Worm (Caenorhabditis elegans) whole organism, L4 larva: ENCODE data around the gene ZK666.12.

ENCODE experiments used
- D1046.2 ChIP-seq: fragments of 200-800 bp; sonication (Bioruptor generic); IDR thresholded peaks from 2 replicates; pipeline ENCODE4 v1.3.6; 2022; ENCODE audit warnings: missing genetic modification characterization, missing compliant biosample characterization
- R02D3.7 ChIP-seq: fragments of 150-350 bp; sonication (generic microtip); optimal IDR thresholded peaks from 3 replicates; lab custom pipeline; 2014; ENCODE audit warnings: missing biosample characterization, missing genetic modification characterization
- Y48G9A.11 ChIP-seq: fragments of 200-800 bp; sonication (Bioruptor generic); IDR thresholded peaks from 2 replicates; pipeline ENCODE4 v1.3.6; 2022; ENCODE audit warnings: missing genetic modification reagents, missing genetic modification characterization, missing compliant biosample characterization
- Y5F2A.4 ChIP-seq: fragments of 200-800 bp; sonication (Bioruptor generic); optimal IDR thresholded peaks from 2 replicates; lab custom pipeline; 2018; ENCODE audit warnings: mild to moderate bottlenecking, missing genetic modification characterization, missing compliant biosample characterization
- ZK337.2 ChIP-seq: fragments of 200-800 bp; sonication (Bioruptor generic); IDR thresholded peaks from 2 replicates; pipeline ENCODE4 v1.3.6; 2022; ENCODE audit warnings: missing genetic modification reagents, missing genetic modification characterization, missing compliant biosample characterization
- ZK546.5 ChIP-seq, 2 experiments: sonication (generic microtip); optimal IDR thresholded peaks; 2 replicates each; lab custom pipeline; 2017; ENCODE audit warnings: missing biosample characterization in 2 of 2, missing genetic modification characterization in 2 of 2
- aha-1 ChIP-seq: fragments of 150-350 bp; peaks from one replicate; lab custom pipeline; 2014; ENCODE audit warnings: missing biosample characterization, missing genetic modification characterization
- arid-1 ChIP-seq: fragments of 200-800 bp; sonication (Bioruptor generic); conservative IDR thresholded peaks from 2 replicates; pipeline ENCODE4 v1.3.6; 2022; ENCODE audit warnings: missing genetic modification reagents, missing genetic modification characterization, missing compliant biosample characterization
- ceh-20 ChIP-seq: fragments of 200-800 bp; sonication (Bioruptor generic); IDR thresholded peaks from 2 replicates; pipeline ENCODE4 v1.3.6; 2022; ENCODE audit warnings: missing genetic modification reagents, missing genetic modification characterization, missing compliant biosample characterization
- ctbp-1 ChIP-seq: fragments of 200-800 bp; sonication (Bioruptor generic); IDR thresholded peaks from 2 replicates; pipeline ENCODE4 v1.3.6; 2022; ENCODE audit warnings: missing genetic modification reagents, missing genetic modification characterization, missing compliant biosample characterization
- daf-8 ChIP-seq: fragments of 200-800 bp; sonication (Bioruptor generic); IDR thresholded peaks from 2 replicates; pipeline ENCODE4 v1.3.6; 2022; ENCODE audit warnings: missing genetic modification characterization, missing compliant biosample characterization
- dpl-1 ChIP-seq: fragments of 150-350 bp; optimal IDR thresholded peaks from 2 replicates; lab custom pipeline; 2014; ENCODE audit warnings: missing biosample characterization, missing genetic modification reagents, missing genetic modification characterization
- egl-27 ChIP-seq: sonication (generic microtip); optimal IDR thresholded peaks from 3 replicates; lab custom pipeline; 2017; ENCODE audit warnings: missing biosample characterization, missing genetic modification reagents, missing genetic modification characterization
- fkh-10 ChIP-seq: fragments of 150-350 bp; optimal IDR thresholded peaks from 2 replicates; lab custom pipeline; 2014; ENCODE audit warnings: missing biosample characterization, missing genetic modification reagents, missing genetic modification characterization
- fos-1 ChIP-seq: fragments of 150-350 bp; optimal IDR thresholded peaks from 2 replicates; lab custom pipeline; 2014; ENCODE audit warnings: missing biosample characterization, missing genetic modification characterization
- hlh-11 ChIP-seq: fragments of 200-800 bp; sonication (Bioruptor generic); optimal IDR thresholded peaks from 2 replicates; lab custom pipeline; 2018; ENCODE audit warnings: mild to moderate bottlenecking, missing genetic modification characterization, missing compliant biosample characterization
- jun-1 ChIP-seq: fragments of 150-350 bp; optimal IDR thresholded peaks from 2 replicates; lab custom pipeline; 2014; ENCODE audit warnings: missing biosample characterization, missing genetic modification reagents, missing genetic modification characterization
- lin-15B ChIP-seq: fragments of 150-350 bp; sonication (generic microtip); optimal IDR thresholded peaks from 3 replicates; lab custom pipeline; 2014; ENCODE audit warnings: missing biosample characterization, missing genetic modification characterization
- lin-38 ChIP-seq: fragments of 200-800 bp; sonication (Bioruptor generic); IDR thresholded peaks from 2 replicates; pipeline ENCODE4 v1.3.6; 2022; ENCODE audit warnings: missing genetic modification reagents, missing genetic modification characterization, missing compliant biosample characterization
- lir-3 ChIP-seq: sonication (generic microtip); optimal IDR thresholded peaks from 2 replicates; lab custom pipeline; 2016; ENCODE audit warnings: mild to moderate bottlenecking, missing genetic modification characterization, missing compliant biosample characterization
- madf-5 ChIP-seq, 2 experiments: fragments of 200-800 bp; sonication (Bioruptor generic); IDR thresholded peaks; 2 replicates each; pipeline ENCODE4 v1.3.6; 2022; ENCODE audit warnings: missing compliant biosample characterization in 2 of 2, missing genetic modification characterization in 2 of 2
- madf-9 ChIP-seq: fragments of 200-800 bp; sonication (Bioruptor generic); conservative IDR thresholded peaks from 2 replicates; pipeline ENCODE4 v1.3.6; 2022; ENCODE audit warnings: missing genetic modification reagents, missing genetic modification characterization, missing compliant biosample characterization
- mdl-1 ChIP-seq, 2 experiments: fragments of 150-350 bp in 1 of 2; sonication (generic microtip) in 1 of 2; optimal IDR thresholded peaks; 2 replicates each; lab custom pipeline; 2014 to 2017; ENCODE audit warnings: missing biosample characterization in 2 of 2, missing genetic modification characterization in 2 of 2
- mep-1 ChIP-seq: fragments of 150-350 bp; sonication (generic microtip); optimal IDR thresholded peaks from 3 replicates; lab custom pipeline; 2014; ENCODE audit warnings: missing biosample characterization, missing genetic modification characterization
- nhr-102 ChIP-seq: sonication (generic microtip); optimal IDR thresholded peaks from 2 replicates; lab custom pipeline; 2016; ENCODE audit warnings: mild to moderate bottlenecking, missing genetic modification characterization, moderate library complexity, missing compliant biosample characterization
- nhr-11 ChIP-seq: fragments of 150-350 bp; optimal IDR thresholded peaks from 2 replicates; lab custom pipeline; 2014; ENCODE audit warnings: missing biosample characterization, missing genetic modification characterization
- nhr-237 ChIP-seq: sonication (generic microtip); optimal IDR thresholded peaks from 2 replicates; lab custom pipeline; 2017; ENCODE audit warnings: missing biosample characterization, missing genetic modification characterization
- nhr-25 ChIP-seq: sonication (generic microtip); optimal IDR thresholded peaks from 2 replicates; lab custom pipeline; 2017; ENCODE audit warnings: missing genetic modification characterization, mild to moderate bottlenecking, missing compliant biosample characterization, antibody characterized with exemption, moderate library complexity, borderline replicate concordance; ENCODE audit not compliant: insufficient read depth
- nhr-42 ChIP-seq: fragments of 200-800 bp; sonication (Bioruptor generic); IDR thresholded peaks from 2 replicates; pipeline ENCODE4 v1.3.6; 2022; ENCODE audit warnings: missing genetic modification characterization, missing compliant biosample characterization
- nhr-6 ChIP-seq: fragments of 150-350 bp; optimal IDR thresholded peaks from 2 replicates; lab custom pipeline; 2014; ENCODE audit warnings: missing biosample characterization, missing genetic modification characterization
- nhr-77 ChIP-seq: fragments of 150-350 bp; optimal IDR thresholded peaks from 2 replicates; lab custom pipeline; 2014; ENCODE audit warnings: missing biosample characterization, missing genetic modification characterization
- php-3 ChIP-seq: fragments of 200-800 bp; sonication (Bioruptor generic); IDR thresholded peaks from 2 replicates; pipeline ENCODE4 v1.3.6; 2022; ENCODE audit warnings: missing genetic modification reagents, missing genetic modification characterization, missing compliant biosample characterization
- pqm-1 ChIP-seq: sonication (generic microtip); optimal IDR thresholded peaks from 2 replicates; lab custom pipeline; 2017; ENCODE audit warnings: missing biosample characterization, missing genetic modification characterization
- sdz-12 ChIP-seq: fragments of 200-800 bp; sonication (Bioruptor generic); optimal IDR thresholded peaks from 2 replicates; lab custom pipeline; 2018; ENCODE audit warnings: mild to moderate bottlenecking, missing genetic modification characterization, missing compliant biosample characterization
- set-16 ChIP-seq: fragments of 200-800 bp; sonication (Bioruptor generic); IDR thresholded peaks from 2 replicates; pipeline ENCODE4 v1.3.6; 2022; ENCODE audit warnings: missing genetic modification reagents, missing genetic modification characterization, missing compliant biosample characterization
- skn-1 ChIP-seq: fragments of 150-350 bp; optimal IDR thresholded peaks from 2 replicates; lab custom pipeline; 2014; ENCODE audit warnings: missing biosample characterization, missing genetic modification characterization
- snpc-1.2 ChIP-seq: fragments of 200-800 bp; sonication (Bioruptor generic); IDR thresholded peaks from 2 replicates; pipeline ENCODE4 v1.3.6; 2022; ENCODE audit warnings: missing genetic modification reagents, missing genetic modification characterization, missing compliant biosample characterization
- spr-1 ChIP-seq: sonication (generic microtip); optimal IDR thresholded peaks from 2 replicates; lab custom pipeline; 2016; ENCODE audit warnings: mild to moderate bottlenecking, missing genetic modification characterization, missing compliant biosample characterization
- spr-3 ChIP-seq: fragments of 200-800 bp; sonication (Bioruptor generic); optimal IDR thresholded peaks from 2 replicates; lab custom pipeline; 2018; ENCODE audit warnings: mild to moderate bottlenecking, missing genetic modification characterization, missing compliant biosample characterization
- unc-62 ChIP-seq, 3 experiments: fragments of 150-350 bp in 1 of 3; sonication (generic microtip); optimal IDR thresholded peaks in 2 of 3; peaks in 1 of 3; 1 replicate in 1 of 3; 2 replicates in 2 of 3; lab custom pipeline; 2014 to 2017; ENCODE audit warnings: missing biosample characterization in 3 of 3, missing genetic modification characterization in 3 of 3, missing genetic modification reagents in 3 of 3, missing genotype in 1 of 3
- vab-7 ChIP-seq: fragments of 200-800 bp; sonication (Bioruptor generic); IDR thresholded peaks from 2 replicates; pipeline ENCODE4 v1.3.6; 2022; ENCODE audit warnings: missing genetic modification reagents, missing genetic modification characterization, missing compliant biosample characterization
- zag-1 ChIP-seq: fragments of 150-350 bp; optimal IDR thresholded peaks from 2 replicates; lab custom pipeline; 2014; ENCODE audit warnings: missing biosample characterization, missing genetic modification characterization
- zfp-2 ChIP-seq: sonication (generic microtip); optimal IDR thresholded peaks from 2 replicates; lab custom pipeline; 2016; ENCODE audit warnings: mild to moderate bottlenecking, missing genetic modification characterization, missing compliant biosample characterization
- zfp-3 ChIP-seq: fragments of 200-800 bp; sonication (Bioruptor generic); conservative IDR thresholded peaks from 2 replicates; pipeline ENCODE4 v1.3.6; 2022; ENCODE audit warnings: missing genetic modification reagents, missing genetic modification characterization, missing compliant biosample characterization
- zip-11 ChIP-seq: fragments of 200-800 bp; sonication (Bioruptor generic); IDR thresholded peaks from 2 replicates; pipeline ENCODE4 v1.3.6; 2022; ENCODE audit warnings: missing genetic modification characterization, missing compliant biosample characterization
- ztf-7 ChIP-seq: fragments of 150-350 bp; optimal IDR thresholded peaks from 2 replicates; lab custom pipeline; 2014; ENCODE audit warnings: missing biosample characterization, missing genetic modification characterization

ZK666.12 gene

DNA sequence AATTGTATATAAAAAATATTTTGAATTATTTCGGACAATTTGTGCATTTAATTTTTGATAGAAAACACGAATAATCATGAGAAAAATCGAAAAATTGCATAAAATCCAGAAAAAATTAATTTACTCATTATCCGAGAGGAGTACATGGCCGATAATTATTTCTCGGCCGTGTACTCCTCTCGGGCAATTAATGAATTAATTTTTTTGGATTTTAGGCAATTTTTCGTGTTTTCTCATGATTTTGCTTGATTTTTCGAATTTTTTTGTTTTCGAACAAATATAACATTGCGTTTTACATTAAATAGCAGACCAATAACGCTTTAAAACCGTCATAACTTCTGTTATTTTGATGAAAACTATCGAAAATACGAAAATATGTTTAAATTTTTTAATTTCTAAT lies 42.0 kb downstream of the ZK666.12 start (continued):
- TF ChIP-seq arid-1, result no peak
- TF ChIP-seq D1046.2 (GFP tag; lab: Robert Waterston, UW), result no peak
- no peak for TF ChIP-seq nhr-42 (GFP tag; lab: Robert Waterston, UW)
- no peak for TF ChIP-seq mdl-1 (tag; optimal IDR thresholded peaks at IDR 0.05; lab: Kevin White, UChicago)
- TF ChIP-seq spr-1 (tag; lab: Kevin White, UChicago), result peak; percentile 4
- no peak for TF ChIP-seq nhr-25 (tag; lab: Kevin White, UChicago)
- no peak for TF ChIP-seq set-16 (GFP tag; lab: Robert Waterston, UW)
- peak; percentile 61 for TF ChIP-seq aha-1
- no peak for TF ChIP-seq nhr-237 (tag; lab: Kevin White, UChicago)
- TF ChIP-seq nhr-6 (tag; lab: Kevin White, UChicago), result peak; percentile 30
- peak; percentile 70 for TF ChIP-seq dpl-1 (GFP tag; lab: Kevin White, UChicago)
- no peak for TF ChIP-seq zfp-2
- TF ChIP-seq Y48G9A.11 (GFP tag; lab: Robert Waterston, UW), result peak; percentile 68; the same call in 1 of the 2 replicates
- peak; percentile 43 for TF ChIP-seq hlh-11
- peak; percentile 72 for TF ChIP-seq madf-9 (GFP tag; lab: Robert Waterston, UW)
- peak; percentile 85 for TF ChIP-seq ZK337.2 (GFP tag; lab: Robert Waterston, UW)
- TF ChIP-seq ceh-20 (GFP tag; lab: Robert Waterston, UW), result no peak
- TF ChIP-seq jun-1 (tag; lab: Kevin White, UChicago), result no peak
- no peak for TF ChIP-seq zip-11 (GFP tag; lab: Robert Waterston, UW)
- TF ChIP-seq mep-1, result peak; percentile 42
- no peak for TF ChIP-seq pqm-1 (tag; lab: Kevin White, UChicago)
- TF ChIP-seq, all 104 proteins: peak for 25

DNA sequence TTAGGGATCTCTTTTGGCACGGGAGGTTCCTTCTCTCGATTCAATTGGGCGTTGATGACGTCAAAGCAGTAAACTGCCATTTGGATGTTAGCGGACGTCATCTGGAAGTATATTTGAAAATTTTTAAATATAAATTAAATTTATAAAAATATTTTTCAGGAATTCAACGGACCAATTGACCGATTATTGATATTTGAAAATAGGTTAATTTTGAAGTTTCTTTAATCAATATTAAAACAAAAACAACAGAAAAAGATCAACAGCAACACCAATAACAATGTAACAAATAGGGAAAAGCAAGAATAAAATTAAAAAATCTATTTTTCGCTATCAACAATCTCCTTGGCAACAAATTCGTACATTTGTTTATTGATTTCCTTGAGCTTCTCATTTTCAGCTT lies 43.2 kb downstream of the ZK666.12 start, which contains the start of gene R166.3:
Gene R166.3, minus strand, starts transcription at position 101 of the 400 bp plus-strand sequence.
- no peak for TF ChIP-seq zfp-2
- TF ChIP-seq nhr-11, result no peak
- TF ChIP-seq lin-38 (GFP tag; lab: Robert Waterston, UW), result peak; percentile 31; the same call in 1 of the 2 replicates

DNA sequence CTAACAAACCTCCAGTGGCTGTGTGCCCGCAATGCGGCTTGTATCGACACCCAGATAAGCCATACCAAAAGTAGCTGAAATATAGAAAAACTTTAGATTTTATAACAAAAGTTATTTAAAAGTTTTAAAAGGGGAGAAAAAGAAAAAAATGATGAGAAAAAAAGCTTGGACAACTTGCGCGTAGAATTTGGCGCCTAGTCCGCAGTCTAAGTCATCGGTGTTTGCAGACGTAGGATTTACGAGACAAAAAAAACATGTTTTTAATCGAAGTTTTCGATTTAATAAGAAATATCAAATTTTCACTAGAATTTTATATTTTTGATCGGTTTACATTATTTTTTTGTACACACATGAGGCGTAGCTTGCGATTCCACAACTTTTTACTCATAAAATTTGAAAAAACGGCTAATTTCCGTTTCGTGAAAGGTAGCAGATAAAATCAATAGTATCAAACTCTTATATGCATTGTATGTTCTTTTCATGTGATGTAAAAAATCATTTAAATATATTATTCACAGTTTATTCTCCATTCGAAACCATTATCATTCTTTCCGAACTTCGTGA lies 46.0 kb downstream of the ZK666.12 start, which contains the start of gene pro-1:
Gene pro-1, minus strand, starts transcription at position 74 of the 564 bp plus-strand sequence.
- no peak for TF ChIP-seq lir-3 (tag; lab: Kevin White, UChicago)
- peak; percentile 94 for TF ChIP-seq zfp-3 (GFP tag; lab: Robert Waterston, UW)
- peak; percentile 20 for TF ChIP-seq ztf-7 (tag; lab: Kevin White, UChicago)
- TF ChIP-seq php-3 (GFP tag; lab: Robert Waterston, UW), result peak; percentile 80
- TF ChIP-seq daf-8 (GFP tag; lab: Robert Waterston, UW), result no peak
- peak in 1 of 2 experiments; percentile 90 for TF ChIP-seq unc-62 (GFP tag; optimal IDR thresholded peaks at IDR 0.05 in 1 of 2; lab: Kevin White, UChicago)
- TF ChIP-seq unc-62 (tag; optimal IDR thresholded peaks at IDR 0.05; lab: Kevin White, UChicago), result no peak
- no peak for TF ChIP-seq ZK546.5 (tag; optimal IDR thresholded peaks at IDR 0.05; lab: Kevin White, UChicago)
- peak; percentile 35; the same call in 1 of the 2 replicates for TF ChIP-seq zip-11 (GFP tag; lab: Robert Waterston, UW)
- TF ChIP-seq zag-1, result no peak
- TF ChIP-seq spr-3 (GFP tag; lab: Kevin White, UChicago), result peak; percentile 48
- peak; percentile 89; the same call in 1 of the 2 replicates for TF ChIP-seq D1046.2 (GFP tag; lab: Robert Waterston, UW)
- peak; percentile 92 for TF ChIP-seq ceh-20 (GFP tag; lab: Robert Waterston, UW)
- TF ChIP-seq pqm-1 (tag; lab: Kevin White, UChicago), result no peak
- 0 out of 2 replicates have a peak, but pooled peaks have one; percentile 68 for TF ChIP-seq vab-7 (GFP tag; lab: Robert Waterston, UW)
- TF ChIP-seq madf-5 (GFP tag; IDR thresholded peaks at IDR 0.05; lab: Robert Waterston, UW), result peak; percentile 45 to 73
- peak; percentile 96 for TF ChIP-seq ctbp-1 (GFP tag; lab: Robert Waterston, UW)
- TF ChIP-seq fkh-10 (GFP tag; lab: Kevin White, UChicago), result no peak
- TF ChIP-seq snpc-1.2 (GFP tag; lab: Robert Waterston, UW), result peak; percentile 85
- TF ChIP-seq Y5F2A.4 (GFP tag; lab: Kevin White, UChicago), result no peak
- no peak for TF ChIP-seq skn-1 (tag; lab: Kevin White, UChicago)
- no peak for TF ChIP-seq zfp-2
- TF ChIP-seq egl-27 (tag; lab: Kevin White, UChicago), result no peak
- no peak for TF ChIP-seq lin-15B (tag; lab: Kevin White, UChicago)
- no peak for TF ChIP-seq madf-9 (GFP tag; lab: Robert Waterston, UW)
- TF ChIP-seq fos-1 (tag; lab: Kevin White, UChicago), result peak; percentile 60
- peak; percentile 58 for TF ChIP-seq dpl-1 (GFP tag; lab: Kevin White, UChicago)
- TF ChIP-seq jun-1 (tag; lab: Kevin White, UChicago), result peak; percentile 34
- peak; percentile 92 for TF ChIP-seq arid-1
- TF ChIP-seq nhr-77 (tag; lab: Kevin White, UChicago), result peak; percentile 72
- TF ChIP-seq R02D3.7 (tag; lab: Kevin White, UChicago), result peak; percentile 80
- peak; percentile 85 for TF ChIP-seq nhr-102 (tag; lab: Kevin White, UChicago)
- TF ChIP-seq sdz-12, result peak; percentile 98
